Fruit fly (Drosophila melanogaster): Measurements from ENCODE around the gene Cp15.

The Cp15 gene

DNA sequence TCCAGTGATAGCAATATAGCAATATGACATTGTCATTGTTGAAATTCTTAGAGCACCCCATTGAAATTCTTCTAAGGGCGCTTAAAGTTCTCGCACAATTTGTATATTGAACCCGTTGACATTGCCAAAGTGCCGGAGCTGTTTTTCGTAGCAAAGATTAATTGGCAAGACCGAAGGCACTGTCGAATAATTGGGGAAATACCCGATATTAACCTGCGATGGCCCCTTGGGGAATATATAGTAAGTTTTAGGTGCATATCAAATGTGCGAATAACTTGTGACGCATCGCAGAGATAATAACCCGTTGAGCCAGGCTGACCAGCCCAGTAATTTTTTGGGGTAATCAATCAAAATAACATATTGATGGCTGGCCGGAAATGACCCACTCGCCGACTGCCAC is 41.6 kb upstream of the Cp15 start:
- TF ChIP-seq CG3065 (GFP tag; optimal IDR thresholded peaks at IDR 0.05) (no peak), CG30431 (GFP tag; optimal IDR thresholded peaks at IDR 0.05) (no peak), CG11456 (GFP tag; IDR thresholded peaks at IDR 0.05) (no peak), CG42726 (GFP tag; IDR thresholded peaks at IDR 0.05; ENCODE audit: partially characterized antibody) (no peak), CG8388 (GFP tag; optimal IDR thresholded peaks at IDR 0.05) (no peak), sqz (GFP tag; optimal IDR thresholded peaks at IDR 0.05) (no peak), sd (tag; optimal IDR thresholded peaks at IDR 0.05) (peak; percentile 17), zfh2 (GFP tag; optimal IDR thresholded peaks at IDR 0.05) (no peak), Med (GFP tag) (peak; percentile 49), row (GFP tag; IDR thresholded peaks at IDR 0.05) (no peak), CG17612 (GFP tag; IDR thresholded peaks at IDR 0.05) (no peak), ash1 (GFP tag; optimal IDR thresholded peaks at IDR 0.05) (no peak)

DNA sequence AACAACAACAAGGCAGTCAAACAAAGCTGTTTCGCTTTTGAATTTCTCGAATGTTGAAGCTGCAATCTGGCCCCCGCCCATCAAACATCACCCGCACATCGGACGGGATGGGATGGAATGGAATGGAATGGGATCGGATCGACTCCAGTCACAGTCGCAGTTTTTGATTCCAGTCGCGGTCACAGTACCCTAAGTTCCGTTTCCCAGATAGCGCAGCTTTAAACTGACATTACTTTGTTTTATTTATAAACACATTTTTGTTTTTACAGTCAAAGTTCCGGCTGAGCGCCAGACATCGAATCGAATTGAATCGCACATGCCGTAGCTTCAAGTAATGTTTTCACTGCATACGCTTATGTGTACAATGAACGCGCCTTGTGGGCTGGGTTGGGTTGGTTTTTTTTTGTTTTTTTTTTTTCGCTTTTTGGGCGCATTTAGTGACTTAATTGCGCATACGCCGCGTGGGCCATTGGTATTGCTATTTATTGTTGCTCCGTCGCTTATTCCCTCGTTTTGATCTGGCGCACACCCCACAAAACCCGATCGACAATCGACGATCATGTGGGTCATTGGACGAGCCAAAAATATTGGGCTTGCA is 39.5 kb upstream of the Cp15 start:
- peak; percentile 71 for TF ChIP-seq pfk (GFP tag; optimal IDR thresholded peaks at IDR 0.05)
- TF ChIP-seq CG1792 (GFP tag; optimal IDR thresholded peaks at IDR 0.05) = no peak
- no peak for TF ChIP-seq CG9817 (tag; optimal IDR thresholded peaks at IDR 0.05)
- no peak for TF ChIP-seq Vsx1 (GFP tag; optimal IDR thresholded peaks at IDR 0.05)
- TF ChIP-seq Deaf1 (tag; optimal IDR thresholded peaks at IDR 0.05) = no peak
- TF ChIP-seq usp (GFP tag; optimal IDR thresholded peaks at IDR 0.05) = no peak
- TF ChIP-seq CG12155 (GFP tag; optimal IDR thresholded peaks at IDR 0.05) = no peak
- TF ChIP-seq Taf1 (GFP tag; IDR thresholded peaks at IDR 0.05) = no peak
- TF ChIP-seq Bteb2 (GFP tag; optimal IDR thresholded peaks at IDR 0.05) = no peak
- no peak for TF ChIP-seq shn (GFP tag; optimal IDR thresholded peaks at IDR 0.05)
- TF ChIP-seq org-1 (GFP tag; optimal IDR thresholded peaks at IDR 0.05) = no peak
- TF ChIP-seq pan (optimal IDR thresholded peaks at IDR 0.05) = no peak
- TF ChIP-seq pan (GFP tag; optimal IDR thresholded peaks at IDR 0.05 in 1 of 2, IDR thresholded peaks at IDR 0.05 in 1 of 2) = peak in 1 of 2 experiments; percentile 24
- TF ChIP-seq Gug (GFP tag; IDR thresholded peaks at IDR 0.05) = no peak
- no peak for TF ChIP-seq gce (GFP tag; IDR thresholded peaks at IDR 0.05)
- TF ChIP-seq CkIIα-i1 (GFP tag; IDR thresholded peaks at IDR 0.05) = no peak
- TF ChIP-seq dan (GFP tag; IDR thresholded peaks at IDR 0.05) = no peak
- TF ChIP-seq D19B (GFP tag; optimal IDR thresholded peaks at IDR 0.05) = no peak
- no peak for TF ChIP-seq stc (GFP tag; IDR thresholded peaks at IDR 0.05)
- no peak for TF ChIP-seq Sry-δ (GFP tag; optimal IDR thresholded peaks at IDR 0.05)
- TF ChIP-seq NK7.1 (GFP tag; optimal IDR thresholded peaks at IDR 0.05) = no peak
- TF ChIP-seq dati (GFP tag; IDR thresholded peaks at IDR 0.05) = no peak
- peak; percentile 4 for TF ChIP-seq caup (GFP tag; optimal IDR thresholded peaks at IDR 0.05; ENCODE audit: severe bottlenecking)
- TF ChIP-seq CG4854 (GFP tag; optimal IDR thresholded peaks at IDR 0.05) = no peak
- TF ChIP-seq CG2120 (GFP tag; optimal IDR thresholded peaks at IDR 0.05) = no peak
- TF ChIP-seq CG16815 (GFP tag; optimal IDR thresholded peaks at IDR 0.05) = no peak
- no peak for TF ChIP-seq Sox100B (GFP tag; optimal IDR thresholded peaks at IDR 0.05)
- no peak for TF ChIP-seq sob (GFP tag; IDR thresholded peaks at IDR 0.05)
- no peak for TF ChIP-seq Xrp1 (GFP tag; IDR thresholded peaks at IDR 0.05)
- TF ChIP-seq p53 (GFP tag; optimal IDR thresholded peaks at IDR 0.05) = no peak
- no peak for TF ChIP-seq Lhr (GFP tag; optimal IDR thresholded peaks at IDR 0.05)
- no peak for TF ChIP-seq CG3847 (GFP tag; IDR thresholded peaks at IDR 0.05)
- TF ChIP-seq slbo (GFP tag; IDR thresholded peaks at IDR 0.05) = peak; percentile 15; the same call in 1 of the 2 replicates
- no peak for TF ChIP-seq CG17802 (tag; optimal IDR thresholded peaks at IDR 0.05)
- no peak for TF ChIP-seq CG10274 (GFP tag; optimal IDR thresholded peaks at IDR 0.05)
- TF ChIP-seq disco-r (GFP tag; optimal IDR thresholded peaks at IDR 0.05) = no peak
- TF ChIP-seq corto (GFP tag; optimal IDR thresholded peaks at IDR 0.05) = no peak
- no peak for TF ChIP-seq gem (tag; optimal IDR thresholded peaks at IDR 0.05)
- no peak for TF ChIP-seq NfI (GFP tag; optimal IDR thresholded peaks at IDR 0.05)

Data from whole organism, embryonic.